Fruit fly (Drosophila melanogaster) whole organism, embryonic: ENCODE data around the gene Chd1.
A peak's percentile ranks its signal among the peaks of the same experiment; 100 is the strongest.

Experiments
- Ada2b ChIP-seq: fragments of 200-800 bp; sonication (Bioruptor generic); IDR thresholded peaks from 2 replicates; pipeline ENCODE4 v1.3.6; 2022; ENCODE audit warnings: missing biosample characterization, missing genetic modification characterization
- Aef1 ChIP-seq: fragments of 200-800 bp; sonication (Bioruptor generic); IDR thresholded peaks from 3 replicates; pipeline ENCODE4 v1.3.6; 2022; ENCODE audit warnings: missing biosample characterization, missing genetic modification characterization
- Asciz ChIP-seq: fragments of 200-800 bp; sonication (Bioruptor generic); optimal IDR thresholded peaks from 2 replicates; lab custom pipeline; 2017; ENCODE audit warnings: missing biosample characterization, mild to moderate bottlenecking, missing genetic modification characterization, missing genetic modification reagents
- CG10565 ChIP-seq: fragments of 200-800 bp; sonication (Bioruptor generic); optimal IDR thresholded peaks from 3 replicates; lab custom pipeline; 2016; ENCODE audit warnings: missing biosample characterization, mild to moderate bottlenecking, missing genetic modification characterization
- CG11085 ChIP-seq: fragments of 200-800 bp; sonication (Bioruptor generic); IDR thresholded peaks from 2 replicates; pipeline ENCODE4 v1.3.6; 2022; ENCODE audit warnings: missing biosample characterization, missing genetic modification characterization
- CG11696 ChIP-seq: fragments of 200-800 bp; sonication (Bioruptor generic); IDR thresholded peaks from 2 replicates; pipeline ENCODE4 v1.3.6; 2022; ENCODE audit warnings: missing biosample characterization, missing genetic modification characterization
- CG12104 ChIP-seq: fragments of 200-800 bp; sonication (Bioruptor generic); optimal IDR thresholded peaks from 3 replicates; lab custom pipeline; 2016; ENCODE audit warnings: missing biosample characterization, missing genetic modification characterization
- CG12744 ChIP-seq: fragments of 200-800 bp; sonication (Bioruptor generic); optimal IDR thresholded peaks from 2 replicates; lab custom pipeline; 2016; ENCODE audit warnings: missing biosample characterization, missing genetic modification characterization
- CG13296 ChIP-seq: fragments of 200-800 bp; sonication (Bioruptor generic); optimal IDR thresholded peaks from 3 replicates; lab custom pipeline; 2018; ENCODE audit warnings: missing biosample characterization, mild to moderate bottlenecking, missing genetic modification characterization
- CG16813 ChIP-seq: fragments of 200-800 bp; sonication (Bioruptor generic); IDR thresholded peaks from 3 replicates; pipeline ENCODE4 v1.3.6; 2022; ENCODE audit warnings: missing biosample characterization, missing genetic modification characterization; ENCODE audit not compliant: partially characterized antibody
- CG17186 ChIP-seq: fragments of 200-800 bp; sonication (Bioruptor generic); optimal IDR thresholded peaks from 3 replicates; lab custom pipeline; 2017; ENCODE audit warnings: missing biosample characterization, missing genetic modification reagents, missing genetic modification characterization
- CG17361 ChIP-seq: fragments of 200-800 bp; sonication (Bioruptor generic); IDR thresholded peaks from 3 replicates; pipeline ENCODE4 v1.3.6; 2022; ENCODE audit warnings: missing biosample characterization, missing genetic modification characterization
- CG18764 ChIP-seq: fragments of 200-800 bp; sonication (Bioruptor generic); optimal IDR thresholded peaks from 3 replicates; lab custom pipeline; 2016; ENCODE audit warnings: missing biosample characterization, missing genetic modification characterization
- CG3281 ChIP-seq: fragments of 200-800 bp; sonication (Bioruptor generic); optimal IDR thresholded peaks from 3 replicates; lab custom pipeline; 2017; ENCODE audit warnings: missing biosample characterization, mild to moderate bottlenecking, missing genetic modification characterization
- CG33557 ChIP-seq: fragments of 200-800 bp; sonication (Bioruptor generic); optimal IDR thresholded peaks from 2 replicates; lab custom pipeline; 2019; ENCODE audit warnings: missing biosample characterization, mild to moderate bottlenecking, missing genetic modification characterization, moderate library complexity
- CG3407 ChIP-seq: fragments of 200-800 bp; sonication (Bioruptor generic); optimal IDR thresholded peaks from 2 replicates; lab custom pipeline; 2018; ENCODE audit warnings: missing biosample characterization, mild to moderate bottlenecking, missing genetic modification characterization
- CG34376 ChIP-seq: fragments of 200-800 bp; sonication (Bioruptor generic); optimal IDR thresholded peaks from 2 replicates; lab custom pipeline; 2018; ENCODE audit warnings: missing biosample characterization, mild to moderate bottlenecking, missing genetic modification characterization
- CG7556 ChIP-seq: fragments of 200-800 bp; sonication (Bioruptor generic); optimal IDR thresholded peaks from 2 replicates; lab custom pipeline; 2017; ENCODE audit warnings: missing biosample characterization, mild to moderate bottlenecking, missing genetic modification characterization
- CG8388 ChIP-seq: fragments of 200-800 bp; sonication (Bioruptor generic); optimal IDR thresholded peaks from 2 replicates; lab custom pipeline; 2019; ENCODE audit warnings: missing biosample characterization, mild to moderate bottlenecking, missing genetic modification characterization, moderate library complexity
- CG9609 ChIP-seq: fragments of 200-800 bp; sonication (Bioruptor generic); optimal IDR thresholded peaks from 3 replicates; lab custom pipeline; 2016; ENCODE audit warnings: missing biosample characterization, missing genetic modification characterization
- CG9817 ChIP-seq: fragments of 200-800 bp; sonication (Bioruptor generic); optimal IDR thresholded peaks from 2 replicates; lab custom pipeline; 2018; ENCODE audit warnings: missing biosample characterization, mild to moderate bottlenecking, missing genetic modification characterization, moderate library complexity
- CoRest ChIP-seq: fragments of 200-800 bp; sonication (Bioruptor generic); optimal IDR thresholded peaks from 3 replicates; lab custom pipeline; 2018; ENCODE audit warnings: missing biosample characterization, mild to moderate bottlenecking, missing genetic modification characterization, moderate library complexity
- MBD-R2 ChIP-seq: fragments of 200-800 bp; sonication (Bioruptor generic); IDR thresholded peaks from 2 replicates; pipeline ENCODE4 v1.3.6; 2022; ENCODE audit warnings: missing biosample characterization, missing genetic modification characterization
- Nf-YA ChIP-seq: fragments of 200-800 bp; sonication (Bioruptor generic); IDR thresholded peaks from 2 replicates; pipeline ENCODE4 v1.3.6; 2022; ENCODE audit warnings: missing biosample characterization, missing genetic modification characterization
- NfI ChIP-seq: fragments of 200-800 bp; sonication (Bioruptor generic); optimal IDR thresholded peaks from 3 replicates; lab custom pipeline; 2018; ENCODE audit warnings: missing biosample characterization, mild to moderate bottlenecking, missing genetic modification characterization, moderate library complexity
- ara ChIP-seq: fragments of 200-800 bp; sonication (Bioruptor generic); IDR thresholded peaks from 2 replicates; pipeline ENCODE4 v1.3.6; 2022; ENCODE audit warnings: missing biosample characterization, missing genetic modification characterization
- bcd ChIP-seq: fragments of 200-800 bp; sonication (Bioruptor generic); optimal IDR thresholded peaks from 2 replicates; lab custom pipeline; 2017; ENCODE audit warnings: missing biosample characterization, mild to moderate bottlenecking, missing genetic modification characterization
- chif ChIP-seq, 2 experiments: fragments of 200-800 bp; sonication (Bioruptor generic); optimal IDR thresholded peaks; 3 replicates each; lab custom pipeline; 2016; ENCODE audit warnings: missing biosample characterization in 2 of 2, missing genetic modification characterization in 2 of 2
- dmrt99B ChIP-seq: fragments of 200-800 bp; sonication (Bioruptor generic); optimal IDR thresholded peaks from 2 replicates; lab custom pipeline; 2018; ENCODE audit warnings: missing biosample characterization, mild to moderate bottlenecking, missing genetic modification characterization, moderate library complexity
- dpn ChIP-seq, 2 experiments: fragments of 200-800 bp; sonication (Bioruptor generic); optimal IDR thresholded peaks; 3 replicates each; lab custom pipeline; 2016; ENCODE audit warnings: missing biosample characterization in 2 of 2, missing genetic modification characterization in 2 of 2
- ems ChIP-seq: fragments of 200-800 bp; sonication (Bioruptor generic); optimal IDR thresholded peaks from 3 replicates; lab custom pipeline; 2016; ENCODE audit warnings: missing biosample characterization, missing genetic modification characterization
- grau ChIP-seq: fragments of 200-800 bp; optimal IDR thresholded peaks from 3 replicates; lab custom pipeline; 2019; ENCODE audit warnings: missing biosample characterization, mild to moderate bottlenecking, missing genetic modification characterization, moderate library complexity
- ind ChIP-seq: fragments of 200-800 bp; sonication (Bioruptor generic); optimal IDR thresholded peaks from 3 replicates; lab custom pipeline; 2016; ENCODE audit warnings: missing biosample characterization, missing genetic modification characterization
- lab ChIP-seq: fragments of 200-800 bp; sonication (Bioruptor generic); optimal IDR thresholded peaks from 3 replicates; lab custom pipeline; 2017; ENCODE audit warnings: missing biosample characterization, missing genetic modification characterization, mild to moderate bottlenecking, moderate library complexity, missing genetic modification reagents
- nmo ChIP-seq: fragments of 200-800 bp; sonication (Bioruptor generic); optimal IDR thresholded peaks from 2 replicates; lab custom pipeline; 2018; ENCODE audit warnings: missing biosample characterization, mild to moderate bottlenecking, missing genetic modification characterization, moderate library complexity
- oc ChIP-seq: fragments of 200-800 bp; sonication (Bioruptor generic); optimal IDR thresholded peaks from 2 replicates; lab custom pipeline; 2018; ENCODE audit warnings: missing biosample characterization, mild to moderate bottlenecking, missing genetic modification characterization, moderate library complexity
- org-1 ChIP-seq: fragments of 200-800 bp; sonication (Bioruptor generic); optimal IDR thresholded peaks from 2 replicates; lab custom pipeline; 2017; ENCODE audit warnings: missing biosample characterization, missing genetic modification characterization
- pfk ChIP-seq: fragments of 200-800 bp; sonication (Bioruptor generic); optimal IDR thresholded peaks from 2 replicates; lab custom pipeline; 2018; ENCODE audit warnings: missing biosample characterization, mild to moderate bottlenecking, missing genetic modification characterization, moderate library complexity
- slp2 ChIP-seq: fragments of 200-800 bp; sonication (Bioruptor generic); optimal IDR thresholded peaks from 2 replicates; lab custom pipeline; 2016; ENCODE audit warnings: missing biosample characterization, missing genetic modification characterization
- wor ChIP-seq: fragments of 200-800 bp; sonication (Bioruptor generic); IDR thresholded peaks from 2 replicates; pipeline ENCODE4 v1.3.6; 2022; ENCODE audit warnings: missing biosample characterization, missing genetic modification characterization
- zen2 ChIP-seq: fragments of 200-800 bp; sonication (Bioruptor generic); IDR thresholded peaks from 3 replicates; pipeline ENCODE4 v1.3.6; 2022; ENCODE audit warnings: missing biosample characterization, missing genetic modification characterization; ENCODE audit not compliant: partially characterized antibody

Chd1 gene

dm6 chr2L:3003399-3003798 is 15.9 kb upstream of the Chd1 start (continued):
- TF ChIP-seq Aef1 (GFP tag; lab: Robert Waterston, UW) (0 out of 3 replicates have a peak, but pooled peaks have one; percentile 29), grau (peak; percentile 57), dmrt99B (tag; lab: Kevin White, UChicago) (peak; percentile 86), CG3407 (GFP tag; lab: Kevin White, UChicago) (peak; percentile 52), CG10565 (GFP tag; lab: Kevin White, UChicago) (no peak), CG33557 (GFP tag; lab: Kevin White, UChicago) (no peak), MBD-R2 (GFP tag; lab: Robert Waterston, UW) (no peak), zen2 (GFP tag; lab: Robert Waterston, UW) (no peak), CG12744 (GFP tag; lab: Kevin White, UChicago) (no peak), oc (tag; lab: Kevin White, UChicago) (peak; percentile 62), Ada2b (peak; percentile 47; the same call in 1 of the 2 replicates), CG7556 (GFP tag; lab: Kevin White, UChicago) (peak; percentile 41), chif (GFP tag; optimal IDR thresholded peaks at IDR 0.05; lab: Kevin White, UChicago) (no peak), ems (GFP tag; lab: Kevin White, UChicago) (peak; percentile 14), CG34376 (GFP tag; lab: Kevin White, UChicago) (no peak), CG11085 (GFP tag; lab: Robert Waterston, UW) (no peak), CG17186 (peak; percentile 2), nmo (GFP tag; lab: Kevin White, UChicago) (peak; percentile 63), Nf-YA (GFP tag; lab: Robert Waterston, UW) (peak; percentile 50; the same call in 1 of the 2 replicates), CG13296 (peak; percentile 5), CG18764 (GFP tag; lab: Kevin White, UChicago) (no peak), CG9817 (peak; percentile 10), pfk (GFP tag; lab: Kevin White, UChicago) (no peak), CG9609 (GFP tag; lab: Kevin White, UChicago) (no peak), CG11696 (GFP tag; lab: Robert Waterston, UW) (no peak), Asciz (GFP tag; lab: Kevin White, UChicago) (peak; percentile 88), CoRest (tag; lab: Kevin White, UChicago) (peak; percentile 54), CG16813 (no peak), CG8388 (GFP tag; lab: Kevin White, UChicago) (peak; percentile 71), org-1 (peak; percentile 8), lab (GFP tag; lab: Kevin White, UChicago) (peak; percentile 51), CG3281 (GFP tag; lab: Kevin White, UChicago) (no peak), wor (GFP tag; lab: Robert Waterston, UW) (peak; percentile 49), NfI (GFP tag; lab: Kevin White, UChicago) (peak; percentile 26), CG12104 (GFP tag; lab: Kevin White, UChicago) (no peak), CG17361 (GFP tag; lab: Robert Waterston, UW) (peak; percentile 67; the same call in 2 of the 3 replicates), ind (GFP tag; lab: Kevin White, UChicago) (peak; percentile 41), dpn (GFP tag; optimal IDR thresholded peaks at IDR 0.05; lab: Kevin White, UChicago) (peak in 1 of 2 experiments; percentile 41), ara (GFP tag; lab: Robert Waterston, UW) (peak; percentile 46; the same call in 1 of the 2 replicates), bcd (peak; percentile 1), slp2 (GFP tag; lab: Kevin White, UChicago) (no peak)
